Fruit fly (Drosophila melanogaster) whole organism, embryonic: ENCODE data around the gene CG5359.
A peak's percentile ranks its signal among the peaks of the same experiment; 100 is the strongest.

Experiments used
- Ada2b ChIP-seq: fragments of 200-800 bp; sonication (Bioruptor generic); IDR thresholded peaks from 2 replicates; pipeline ENCODE4 v1.3.6; 2022; ENCODE audit warnings: missing biosample characterization, missing genetic modification characterization
- BEAF-32 ChIP-seq: fragments of 200-800 bp; sonication (Bioruptor generic); optimal IDR thresholded peaks from 3 replicates; lab custom pipeline; 2017; ENCODE audit warnings: missing biosample characterization, missing genetic modification characterization, mild to moderate bottlenecking, moderate library complexity, missing genetic modification reagents
- CG10267 ChIP-seq: fragments of 200-800 bp; sonication (Bioruptor generic); optimal IDR thresholded peaks from 2 replicates; lab custom pipeline; 2018; ENCODE audit warnings: missing biosample characterization, mild to moderate bottlenecking, missing genetic modification characterization, moderate library complexity
- CG13287 ChIP-seq: fragments of 200-800 bp; sonication (Bioruptor generic); IDR thresholded peaks from 2 replicates; pipeline ENCODE4 v1.3.6; 2022; ENCODE audit warnings: missing biosample characterization, missing genetic modification characterization; ENCODE audit not compliant: partially characterized antibody
- CG13775 ChIP-seq: fragments of 200-800 bp; sonication (Bioruptor generic); optimal IDR thresholded peaks from 3 replicates; lab custom pipeline; 2017; ENCODE audit warnings: missing biosample characterization, mild to moderate bottlenecking, missing genetic modification characterization
- CG14710 ChIP-seq: fragments of 200-800 bp; sonication (Bioruptor generic); optimal IDR thresholded peaks from 3 replicates; lab custom pipeline; 2019; ENCODE audit warnings: missing biosample characterization, mild to moderate bottlenecking, missing genetic modification characterization, moderate library complexity
- CG15479 ChIP-seq: fragments of 200-800 bp; sonication (Bioruptor generic); optimal IDR thresholded peaks from 3 replicates; lab custom pipeline; 2019; ENCODE audit warnings: missing biosample characterization, mild to moderate bottlenecking, missing genetic modification characterization, moderate library complexity
- CG15514 ChIP-seq: fragments of 200-800 bp; sonication (Bioruptor generic); optimal IDR thresholded peaks from 3 replicates; lab custom pipeline; 2017; ENCODE audit warnings: missing biosample characterization, missing genetic modification characterization, mild to moderate bottlenecking, moderate library complexity, missing genetic modification reagents
- CG15696 ChIP-seq: fragments of 200-800 bp; sonication (Bioruptor generic); optimal IDR thresholded peaks from 2 replicates; lab custom pipeline; 2019; ENCODE audit warnings: missing biosample characterization, mild to moderate bottlenecking, missing genetic modification characterization, moderate library complexity
- CG16863 ChIP-seq: fragments of 200-800 bp; sonication (Bioruptor generic); optimal IDR thresholded peaks from 3 replicates; lab custom pipeline; 2016; ENCODE audit warnings: missing biosample characterization, missing genetic modification characterization
- CG2116 ChIP-seq: fragments of 200-800 bp; sonication (Bioruptor generic); optimal IDR thresholded peaks from 3 replicates; lab custom pipeline; 2018; ENCODE audit warnings: missing biosample characterization, mild to moderate bottlenecking, missing genetic modification characterization
- CG34376 ChIP-seq: fragments of 200-800 bp; sonication (Bioruptor generic); optimal IDR thresholded peaks from 2 replicates; lab custom pipeline; 2018; ENCODE audit warnings: missing biosample characterization, mild to moderate bottlenecking, missing genetic modification characterization
- CG34422 ChIP-seq: fragments of 200-800 bp; sonication (Bioruptor generic); IDR thresholded peaks from 3 replicates; pipeline ENCODE4 v1.3.6; 2022; ENCODE audit warnings: missing biosample characterization, missing genetic modification characterization
- CG5180 ChIP-seq: fragments of 200-800 bp; sonication (Bioruptor generic); optimal IDR thresholded peaks from 3 replicates; lab custom pipeline; 2017; ENCODE audit warnings: missing biosample characterization, missing genetic modification characterization, mild to moderate bottlenecking, moderate library complexity, missing genetic modification reagents
- CG5245 ChIP-seq: fragments of 200-800 bp; sonication (Bioruptor generic); optimal IDR thresholded peaks from 3 replicates; lab custom pipeline; 2016; ENCODE audit warnings: missing biosample characterization, missing genetic modification characterization
- CG6689 ChIP-seq: fragments of 200-800 bp; sonication (Bioruptor generic); IDR thresholded peaks from 2 replicates; pipeline ENCODE4 v1.3.6; 2022; ENCODE audit warnings: missing biosample characterization, missing genetic modification characterization
- CG7271 ChIP-seq: fragments of 200-800 bp; sonication (Bioruptor generic); optimal IDR thresholded peaks from 2 replicates; lab custom pipeline; 2018; ENCODE audit warnings: missing biosample characterization, mild to moderate bottlenecking, missing genetic modification characterization, moderate library complexity
- CG8290 ChIP-seq, 3 experiments: fragments of 200-800 bp; sonication (Bioruptor generic); optimal IDR thresholded peaks; 2 replicates each; lab custom pipeline; 2016 to 2019; ENCODE audit warnings: missing biosample characterization in 3 of 3, missing genetic modification characterization in 3 of 3, mild to moderate bottlenecking in 2 of 3, moderate library complexity in 1 of 3
- CG9876 ChIP-seq: fragments of 200-800 bp; sonication (Bioruptor generic); optimal IDR thresholded peaks from 2 replicates; lab custom pipeline; 2016; ENCODE audit warnings: missing biosample characterization, missing genetic modification characterization
- Dp ChIP-seq: fragments of 200-800 bp; sonication (Bioruptor generic); optimal IDR thresholded peaks from 2 replicates; lab custom pipeline; 2018; ENCODE audit warnings: missing biosample characterization, mild to moderate bottlenecking, missing genetic modification characterization, moderate library complexity
- Fer3 ChIP-seq: fragments of 200-800 bp; sonication (Bioruptor generic); optimal IDR thresholded peaks from 2 replicates; lab custom pipeline; 2018; ENCODE audit warnings: missing biosample characterization, mild to moderate bottlenecking, missing genetic modification characterization, moderate library complexity
- HLH4C ChIP-seq: fragments of 200-800 bp; sonication (Bioruptor generic); IDR thresholded peaks from 3 replicates; pipeline ENCODE4 v1.3.6; 2022; ENCODE audit warnings: missing biosample characterization, missing genetic modification characterization; ENCODE audit not compliant: partially characterized antibody
- Hr78 ChIP-seq, 2 experiments: fragments of 200-800 bp in 1 of 2; fragments of >200 bp in 1 of 2; sonication (Bioruptor generic) in 1 of 2; optimal IDR thresholded peaks; 2 replicates each; lab custom pipeline; 2017 to 2019; ENCODE audit warnings: missing biosample characterization in 2 of 2, missing genetic modification characterization in 2 of 2, mild to moderate bottlenecking in 1 of 2, moderate library complexity in 1 of 2
- MBD-R2 ChIP-seq: fragments of 200-800 bp; sonication (Bioruptor generic); IDR thresholded peaks from 2 replicates; pipeline ENCODE4 v1.3.6; 2022; ENCODE audit warnings: missing biosample characterization, missing genetic modification characterization
- Nf-YC ChIP-seq: fragments of 200-800 bp; optimal IDR thresholded peaks from 3 replicates; lab custom pipeline; 2019; ENCODE audit warnings: missing biosample characterization, mild to moderate bottlenecking, missing genetic modification characterization, moderate library complexity
- Rfx ChIP-seq: fragments of 200-800 bp; sonication (Bioruptor generic); IDR thresholded peaks from 2 replicates; pipeline ENCODE4 v1.3.6; 2022; ENCODE audit warnings: missing biosample characterization, missing genetic modification characterization
- Scr ChIP-seq: fragments of 200-800 bp; sonication (Bioruptor generic); IDR thresholded peaks from 2 replicates; pipeline ENCODE4 v1.3.6; 2022; ENCODE audit warnings: missing biosample characterization, missing genetic modification characterization; ENCODE audit not compliant: partially characterized antibody
- Sin3A ChIP-seq: fragments of >200 bp; optimal IDR thresholded peaks from 2 replicates; lab custom pipeline; 2018
- Vsx1 ChIP-seq: fragments of 200-800 bp; sonication (Bioruptor generic); optimal IDR thresholded peaks from 2 replicates; lab custom pipeline; 2017; ENCODE audit warnings: missing biosample characterization, mild to moderate bottlenecking, missing genetic modification characterization, missing genetic modification reagents
- amos ChIP-seq: fragments of 200-800 bp; sonication (Bioruptor generic); IDR thresholded peaks from 2 replicates; pipeline ENCODE4 v1.3.6; 2022; ENCODE audit warnings: missing biosample characterization, missing genetic modification characterization; ENCODE audit not compliant: partially characterized antibody
- bbx ChIP-seq: fragments of 200-800 bp; sonication (Bioruptor generic); IDR thresholded peaks from 2 replicates; pipeline ENCODE4 v1.3.6; 2022; ENCODE audit warnings: missing biosample characterization, missing genetic modification characterization; ENCODE audit not compliant: partially characterized antibody
- caup ChIP-seq: fragments of 200-800 bp; sonication (Bioruptor generic); optimal IDR thresholded peaks from 3 replicates; lab custom pipeline; 2017; ENCODE audit warnings: missing biosample characterization, mild to moderate bottlenecking, missing genetic modification characterization, moderate library complexity; ENCODE audit not compliant: severe bottlenecking
- chif ChIP-seq, 2 experiments: fragments of 200-800 bp; sonication (Bioruptor generic); optimal IDR thresholded peaks; 3 replicates each; lab custom pipeline; 2016; ENCODE audit warnings: missing biosample characterization in 2 of 2, missing genetic modification characterization in 2 of 2
- chm ChIP-seq: fragments of 200-800 bp; sonication (Bioruptor generic); IDR thresholded peaks from 2 replicates; pipeline ENCODE4 v1.3.6; 2022; ENCODE audit warnings: missing biosample characterization, missing genetic modification characterization
- crp ChIP-seq, 2 experiments: fragments of 200-800 bp; sonication (Bioruptor generic); optimal IDR thresholded peaks; 2 replicates in 1 of 2; 3 replicates in 1 of 2; lab custom pipeline; 2017; ENCODE audit warnings: missing biosample characterization in 2 of 2, missing genetic modification characterization in 2 of 2, mild to moderate bottlenecking in 1 of 2, moderate library complexity in 1 of 2
- disco-r ChIP-seq: fragments of 200-800 bp; sonication (Bioruptor generic); optimal IDR thresholded peaks from 2 replicates; lab custom pipeline; 2016; ENCODE audit warnings: missing biosample characterization, missing genetic modification characterization
- fd102C ChIP-seq: fragments of 200-800 bp; sonication (Bioruptor generic); optimal IDR thresholded peaks from 2 replicates; lab custom pipeline; 2018; ENCODE audit warnings: missing biosample characterization, mild to moderate bottlenecking, missing genetic modification characterization, moderate library complexity
- gro ChIP-seq: fragments of 200-800 bp; sonication (Bioruptor generic); optimal IDR thresholded peaks from 2 replicates; lab custom pipeline; 2016; ENCODE audit warnings: missing biosample characterization, missing genetic modification characterization
- hb ChIP-seq: fragments of 200-800 bp; sonication (Bioruptor generic); IDR thresholded peaks from 3 replicates; pipeline ENCODE4 v1.3.6; 2022; ENCODE audit warnings: missing biosample characterization, missing genetic modification characterization; ENCODE audit not compliant: partially characterized antibody
- lov ChIP-seq, 2 experiments: fragments of 200-800 bp in 1 of 2; fragments of >200 bp in 1 of 2; sonication (Bioruptor generic) in 1 of 2; IDR thresholded peaks in 1 of 2; optimal IDR thresholded peaks in 1 of 2; 2 replicates in 1 of 2; 3 replicates in 1 of 2; pipeline versions ENCODE4 v1.3.6 to Lab custom; 2017 to 2022; ENCODE audit warnings: missing biosample characterization in 1 of 2, missing genetic modification characterization in 1 of 2
- onecut ChIP-seq: fragments of 200-800 bp; sonication (Bioruptor generic); IDR thresholded peaks from 2 replicates; pipeline ENCODE4 v1.3.6; 2022; ENCODE audit warnings: missing biosample characterization, missing genetic modification characterization
- pzg ChIP-seq: fragments of 200-800 bp; sonication (Bioruptor generic); optimal IDR thresholded peaks from 3 replicates; lab custom pipeline; 2018; ENCODE audit warnings: missing biosample characterization, mild to moderate bottlenecking, missing genetic modification characterization, moderate library complexity
- schlank ChIP-seq: fragments of 200-800 bp; sonication (Bioruptor generic); optimal IDR thresholded peaks from 2 replicates; lab custom pipeline; 2018; ENCODE audit warnings: missing biosample characterization, mild to moderate bottlenecking, missing genetic modification characterization
- slou ChIP-seq: fragments of 200-800 bp; sonication (Bioruptor generic); optimal IDR thresholded peaks from 3 replicates; lab custom pipeline; 2016; ENCODE audit warnings: missing biosample characterization, missing genetic modification characterization
- sna ChIP-seq: fragments of 200-800 bp; sonication (Bioruptor generic); IDR thresholded peaks from 2 replicates; pipeline ENCODE4 v1.3.6; 2022; ENCODE audit warnings: missing biosample characterization, missing genetic modification characterization; ENCODE audit not compliant: partially characterized antibody
- unc-4 ChIP-seq: fragments of 200-800 bp; sonication (Bioruptor generic); IDR thresholded peaks from 2 replicates; pipeline ENCODE4 v1.3.6; 2022; ENCODE audit warnings: missing biosample characterization, missing genetic modification characterization; ENCODE audit not compliant: partially characterized antibody
- zen ChIP-seq: fragments of 200-800 bp; sonication (Bioruptor generic); optimal IDR thresholded peaks from 3 replicates; lab custom pipeline; 2018; ENCODE audit warnings: missing biosample characterization, mild to moderate bottlenecking, missing genetic modification characterization, moderate library complexity

The CG5359 gene

DNA sequence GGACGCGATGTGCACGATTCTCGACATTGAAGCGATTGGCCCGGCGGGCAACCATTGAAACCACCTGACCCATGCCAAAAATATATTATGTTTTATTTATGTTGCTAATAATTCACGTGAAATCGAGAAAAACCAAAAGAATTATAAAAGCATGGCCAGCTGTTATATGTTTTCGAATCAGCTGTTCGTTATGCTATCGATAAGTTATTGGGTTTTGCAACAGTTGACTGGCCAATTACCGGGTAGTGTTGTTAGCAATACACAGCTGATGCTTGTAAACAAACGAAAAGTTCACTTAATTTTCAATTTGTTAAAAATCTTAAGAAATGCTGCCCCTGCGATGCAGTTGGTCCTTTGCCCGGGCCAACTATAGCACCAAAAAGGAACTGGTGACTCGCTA, 44.3 kb upstream of the CG5359 start, which contains the start of the genes CG11722 and mtTFB2 (continued):
- peak; percentile 45 for TF ChIP-seq CG15479 (GFP tag; lab: Kevin White, UChicago)
- TF ChIP-seq sna (GFP tag; lab: Robert Waterston, UW): peak; percentile 45; the same call in 1 of the 2 replicates
- peak; percentile 53 for TF ChIP-seq pzg (GFP tag; lab: Kevin White, UChicago)
- peak; percentile 33 for TF ChIP-seq BEAF-32 (GFP tag; lab: Kevin White, UChicago)
- TF ChIP-seq chif (GFP tag; optimal IDR thresholded peaks at IDR 0.05; lab: Kevin White, UChicago): no peak
- TF ChIP-seq unc-4: peak; percentile 60
- peak; percentile 45 for TF ChIP-seq CG15514
- TF ChIP-seq gro (GFP tag; lab: Kevin White, UChicago): no peak
- TF ChIP-seq MBD-R2 (GFP tag; lab: Robert Waterston, UW): peak; percentile 81
- TF ChIP-seq fd102C (GFP tag; lab: Kevin White, UChicago): no peak
- TF ChIP-seq crp (GFP tag; optimal IDR thresholded peaks at IDR 0.05; lab: Kevin White, UChicago): peak; percentile 50 to 95
- TF ChIP-seq Ada2b: no peak
- no peak for TF ChIP-seq CG7271
- no peak for TF ChIP-seq CG15696 (tag; lab: Kevin White, UChicago)
- peak; percentile 29 for TF ChIP-seq Dp (GFP tag; lab: Kevin White, UChicago)
- no peak for TF ChIP-seq disco-r (GFP tag; lab: Kevin White, UChicago)
- TF ChIP-seq CG6689 (GFP tag; lab: Robert Waterston, UW): no peak
- TF ChIP-seq CG14710 (tag; lab: Kevin White, UChicago): peak; percentile 14
- 0 out of 3 replicates have a peak, but pooled peaks have one; percentile 13 for TF ChIP-seq hb (GFP tag; lab: Robert Waterston, UW)
- peak; percentile 39 for TF ChIP-seq bbx (GFP tag; lab: Robert Waterston, UW)
- TF ChIP-seq CG34376: peak; percentile 21
- TF ChIP-seq CG2116 (GFP tag; lab: Kevin White, UChicago): peak; percentile 50
- TF ChIP-seq CG13775: no peak
- TF ChIP-seq lov (optimal IDR thresholded peaks at IDR 0.05; lab: Kevin White, UChicago): no peak
- TF ChIP-seq lov (GFP tag; IDR thresholded peaks at IDR 0.05; lab: Robert Waterston, UW): no peak
- 0 out of 3 replicates have a peak, but pooled peaks have one; percentile 47 for TF ChIP-seq HLH4C
- TF ChIP-seq caup (GFP tag; lab: Kevin White, UChicago): no peak
- TF ChIP-seq Vsx1 (GFP tag; lab: Kevin White, UChicago): peak; percentile 97
- no peak for TF ChIP-seq CG8290 (GFP tag; optimal IDR thresholded peaks at IDR 0.05; lab: Kevin White, UChicago)
- TF ChIP-seq CG8290 (tag; optimal IDR thresholded peaks at IDR 0.05; lab: Kevin White, UChicago): peak in 1 of 2 experiments; percentile 37
- no peak for TF ChIP-seq slou (GFP tag; lab: Kevin White, UChicago)
- peak; percentile 65; the same call in 1 of the 3 replicates for TF ChIP-seq CG34422
- TF ChIP-seq CG5245 (GFP tag; lab: Kevin White, UChicago): no peak
- peak; percentile 18; the same call in 1 of the 2 replicates for TF ChIP-seq chm (GFP tag; lab: Robert Waterston, UW)
- peak; percentile 72; the same call in 1 of the 2 replicates for TF ChIP-seq onecut (GFP tag; lab: Robert Waterston, UW)
- TF ChIP-seq zen: peak; percentile 8
- TF ChIP-seq CG5180 (GFP tag; lab: Kevin White, UChicago): no peak
- peak; percentile 91 for TF ChIP-seq CG10267 (tag; lab: Kevin White, UChicago)
- no peak for TF ChIP-seq schlank (tag; lab: Kevin White, UChicago)
- peak; percentile 52; the same call in 1 of the 2 replicates for TF ChIP-seq amos (GFP tag; lab: Robert Waterston, UW)
- TF ChIP-seq Sin3A: no peak
- no peak for TF ChIP-seq Fer3 (tag; lab: Kevin White, UChicago)
- TF ChIP-seq Nf-YC (tag; lab: Kevin White, UChicago): peak; percentile 82
- TF ChIP-seq CG16863 (GFP tag; lab: Kevin White, UChicago): no peak
- peak; percentile 69 for TF ChIP-seq CG13287
- no peak for TF ChIP-seq Hr78 (GFP tag; optimal IDR thresholded peaks at IDR 0.05; lab: Kevin White, UChicago)
- no peak for TF ChIP-seq CG9876 (GFP tag; lab: Kevin White, UChicago)
- TF ChIP-seq Rfx (GFP tag; lab: Robert Waterston, UW): peak; percentile 49
- TF ChIP-seq Scr (GFP tag; lab: Robert Waterston, UW): peak; percentile 52
